Worm (Caenorhabditis elegans) whole organism, L3 larva: Measurements from ENCODE around the gene K03H1.11.

Experiments
- ZK546.5 ChIP-seq: sonication (generic microtip); optimal IDR thresholded peaks from 2 replicates; lab custom pipeline; 2017; ENCODE audit warnings: missing biosample characterization, missing genetic modification characterization
- ama-1 ChIP-seq: fragments of 150-350 bp; optimal IDR thresholded peaks from 2 replicates; lab custom pipeline; 2018
- ceh-28 ChIP-seq: fragments of 150-350 bp; optimal IDR thresholded peaks from 2 replicates; lab custom pipeline; 2014; ENCODE audit warnings: missing biosample characterization, missing genetic modification reagents, missing genetic modification characterization
- ceh-82 ChIP-seq: fragments of 150-350 bp; optimal IDR thresholded peaks from 2 replicates; lab custom pipeline; 2014; ENCODE audit warnings: missing biosample characterization, missing genetic modification characterization
- ceh-9 ChIP-seq: sonication (generic microtip); optimal IDR thresholded peaks from 2 replicates; lab custom pipeline; 2018; ENCODE audit warnings: missing biosample characterization, missing genetic modification characterization
- egl-27 ChIP-seq: sonication (generic microtip); optimal IDR thresholded peaks from 4 replicates; lab custom pipeline; 2017; ENCODE audit warnings: missing biosample characterization, missing genetic modification reagents, missing genetic modification characterization
- egl-5 ChIP-seq: fragments of 150-350 bp; optimal IDR thresholded peaks from 2 replicates; lab custom pipeline; 2017; ENCODE audit warnings: missing biosample characterization, missing genetic modification reagents, missing genetic modification characterization, inconsistent platforms
- elt-1 ChIP-seq: fragments of 150-350 bp; optimal IDR thresholded peaks from 2 replicates; lab custom pipeline; 2014; ENCODE audit warnings: missing biosample characterization, missing genetic modification characterization
- elt-2 ChIP-seq: sonication (generic microtip); optimal IDR thresholded peaks from 2 replicates; lab custom pipeline; 2016; ENCODE audit warnings: missing genetic modification reagents, mild to moderate bottlenecking, missing genetic modification characterization, missing compliant biosample characterization
- elt-3 ChIP-seq, 3 experiments: fragments of 150-350 bp in 1 of 3; sonication (generic microtip) in 2 of 3; optimal IDR thresholded peaks; 2 replicates in 2 of 3; 4 replicates in 1 of 3; lab custom pipeline; 2014 to 2017; ENCODE audit warnings: missing biosample characterization in 3 of 3, missing genetic modification characterization in 3 of 3
- fkh-10 ChIP-seq: sonication (generic microtip); optimal IDR thresholded peaks from 2 replicates; lab custom pipeline; 2017; ENCODE audit warnings: missing biosample characterization, missing genetic modification reagents, missing genetic modification characterization
- fkh-2 ChIP-seq: fragments of 150-350 bp; optimal IDR thresholded peaks from 2 replicates; lab custom pipeline; 2014; ENCODE audit warnings: missing biosample characterization, missing genetic modification reagents, missing genetic modification characterization
- fos-1 ChIP-seq: fragments of 150-350 bp; optimal IDR thresholded peaks from 2 replicates; lab custom pipeline; 2014; ENCODE audit warnings: missing biosample characterization, missing genetic modification characterization
- hmg-11 ChIP-seq: sonication (generic microtip); optimal IDR thresholded peaks from 2 replicates; lab custom pipeline; 2016; ENCODE audit warnings: missing genetic modification characterization, missing compliant biosample characterization
- jun-1 ChIP-seq: fragments of 150-350 bp; optimal IDR thresholded peaks from 2 replicates; lab custom pipeline; 2014; ENCODE audit warnings: missing biosample characterization, missing genetic modification reagents, missing genetic modification characterization
- lin-15B ChIP-seq: fragments of 150-350 bp; optimal IDR thresholded peaks from 2 replicates; lab custom pipeline; 2014; ENCODE audit warnings: missing biosample characterization, missing genetic modification characterization
- lsy-12 ChIP-seq: sonication (generic microtip); optimal IDR thresholded peaks from 2 replicates; lab custom pipeline; 2016; ENCODE audit warnings: mild to moderate bottlenecking, missing genetic modification characterization, missing compliant biosample characterization
- mdl-1 ChIP-seq: fragments of 150-350 bp; optimal IDR thresholded peaks from 2 replicates; lab custom pipeline; 2014; ENCODE audit warnings: missing biosample characterization, missing genetic modification characterization
- mml-1 ChIP-seq: fragments of 150-350 bp; sonication (generic microtip); optimal IDR thresholded peaks from 3 replicates; lab custom pipeline; 2014; ENCODE audit warnings: missing biosample characterization, missing genetic modification characterization
- nfya-1 ChIP-seq: sonication (generic microtip); optimal IDR thresholded peaks from 2 replicates; lab custom pipeline; 2017; ENCODE audit warnings: missing genetic modification characterization, mild to moderate bottlenecking, missing compliant biosample characterization, antibody characterized with exemption, moderate library complexity; ENCODE audit not compliant: insufficient read depth
- nhr-23 ChIP-seq: fragments of 150-350 bp; optimal IDR thresholded peaks from 2 replicates; lab custom pipeline; 2014; ENCODE audit warnings: missing biosample characterization, missing genetic modification reagents, missing genetic modification characterization
- nhr-43 ChIP-seq: sonication (generic microtip); optimal IDR thresholded peaks from 2 replicates; lab custom pipeline; 2016; ENCODE audit warnings: mild to moderate bottlenecking, missing genetic modification characterization, missing compliant biosample characterization; ENCODE audit not compliant: poor library complexity, severe bottlenecking
- nhr-67 ChIP-seq: fragments of 150-350 bp; optimal IDR thresholded peaks from 2 replicates; lab custom pipeline; 2014; ENCODE audit warnings: missing biosample characterization, missing genetic modification characterization
- pha-4 ChIP-seq: fragments of 150-350 bp; optimal IDR thresholded peaks from 2 replicates; lab custom pipeline; 2014; ENCODE audit warnings: missing biosample characterization, missing genetic modification reagents, missing genetic modification characterization
- pqm-1 ChIP-seq: fragments of 150-350 bp; optimal IDR thresholded peaks from 2 replicates; lab custom pipeline; 2017; ENCODE audit warnings: missing biosample characterization, missing genetic modification characterization, inconsistent platforms
- tbx-2 ChIP-seq: sonication (generic microtip); optimal IDR thresholded peaks from 2 replicates; lab custom pipeline; 2016; ENCODE audit warnings: mild to moderate bottlenecking, missing genetic modification characterization, missing compliant biosample characterization
- unc-39 ChIP-seq: sonication (generic microtip); optimal IDR thresholded peaks from 4 replicates; lab custom pipeline; 2017; ENCODE audit warnings: missing biosample characterization, missing genetic modification characterization
- ztf-11 ChIP-seq: fragments of 150-350 bp; optimal IDR thresholded peaks from 2 replicates; lab custom pipeline; 2014; ENCODE audit warnings: missing biosample characterization, missing genetic modification characterization

Gene K03H1.11

ce11 chrIII:9912998-9913397 lies 38.8 kb downstream of the K03H1.11 start:
- TF ChIP-seq lsy-12 (tag; lab: Kevin White, UChicago) (no peak), elt-2 (tag; lab: Kevin White, UChicago) (peak; percentile 17)

ce11 chrIII:9912501-9912900 lies 39.3 kb downstream of the K03H1.11 start:
- no peak for TF ChIP-seq ceh-82 (tag; lab: Kevin White, UChicago)
- no peak for TF ChIP-seq elt-3 (tag; optimal IDR thresholded peaks at IDR 0.05; lab: Kevin White, UChicago)
- no peak for TF ChIP-seq egl-27 (tag; lab: Kevin White, UChicago)
- no peak for TF ChIP-seq nfya-1 (tag; lab: Kevin White, UChicago)
- no peak for TF ChIP-seq elt-2 (tag; lab: Kevin White, UChicago)
- TF ChIP-seq mml-1 = no peak
- TF ChIP-seq pqm-1 (tag; lab: Kevin White, UChicago) = no peak
- TF ChIP-seq nhr-43 (tag; lab: Kevin White, UChicago) = no peak
- no peak for TF ChIP-seq egl-5 (tag; lab: Kevin White, UChicago)
- no peak for TF ChIP-seq ama-1 (lab: Kevin White, UChicago)
- TF ChIP-seq nhr-23 (tag; lab: Kevin White, UChicago) = no peak

- TF ChIP-seq mdl-1 (no peak), ZK546.5 (tag; lab: Kevin White, UChicago) (no peak), ceh-28 (tag; lab: Kevin White, UChicago) (no peak), lsy-12 (tag; lab: Kevin White, UChicago) (no peak), elt-1 (tag; lab: Kevin White, UChicago) (no peak), ceh-9 (tag; lab: Kevin White, UChicago) (no peak), elt-2 (tag; lab: Kevin White, UChicago) (peak; percentile 45), pha-4 (tag; lab: Kevin White, UChicago) (peak; percentile 87)
Measured at ce11 chrIII:9910608-9911479, 40.9 kb downstream of the K03H1.11 start, which contains the start of the genes cyld-1 and F40F12.9. cyld-1 (minus strand) TSS chrIII:9910658. F40F12.9 (plus strand) TSS chrIII:9911328.

- TF ChIP-seq fos-1 (no peak), egl-5 (tag; lab: Kevin White, UChicago) (no peak), ZK546.5 (tag; lab: Kevin White, UChicago) (no peak), nfya-1 (tag; lab: Kevin White, UChicago) (no peak), ztf-11 (tag; lab: Kevin White, UChicago) (no peak), tbx-2 (tag; lab: Kevin White, UChicago) (no peak), elt-2 (tag; lab: Kevin White, UChicago) (no peak), fkh-2 (tag; lab: Kevin White, UChicago) (no peak), elt-3 (tag; optimal IDR thresholded peaks at IDR 0.05; lab: Kevin White, UChicago) (no peak), nhr-43 (tag; lab: Kevin White, UChicago) (no peak), unc-39 (tag; lab: Kevin White, UChicago) (no peak)
Measured at ce11 chrIII:9908769-9909168, 43.0 kb downstream of the K03H1.11 start.

ce11 chrIII:9907574-9907973 lies 44.2 kb downstream of the K03H1.11 start:
- peak; percentile 28 for TF ChIP-seq nhr-43 (tag; lab: Kevin White, UChicago)
- TF ChIP-seq nhr-23 (tag; lab: Kevin White, UChicago) = peak; percentile 49
- peak; percentile 25 for TF ChIP-seq pha-4 (tag; lab: Kevin White, UChicago)
- TF ChIP-seq elt-2 (tag; lab: Kevin White, UChicago) = no peak

- TF ChIP-seq pqm-1 (tag; lab: Kevin White, UChicago) = no peak
- peak; percentile 49 for TF ChIP-seq ama-1 (lab: Kevin White, UChicago)
- peak; percentile 24 for TF ChIP-seq lin-15B
- peak; percentile 35 for TF ChIP-seq hmg-11 (tag; lab: Kevin White, UChicago)
- no peak for TF ChIP-seq ztf-11 (tag; lab: Kevin White, UChicago)
- peak; percentile 52 for TF ChIP-seq nfya-1 (tag; lab: Kevin White, UChicago)
- no peak for TF ChIP-seq jun-1 (tag; lab: Kevin White, UChicago)
- no peak for TF ChIP-seq nhr-43 (tag; lab: Kevin White, UChicago)
- TF ChIP-seq fkh-10 (GFP tag; lab: Kevin White, UChicago) = peak; percentile 75
- TF ChIP-seq nhr-67 = no peak
Measured at ce11 chrIII:9905307-9905706, 46.5 kb downstream of the K03H1.11 start.
